Fruit fly (Drosophila melanogaster) whole organism, embryonic: ENCODE measurements around the gene CG31636.

ENCODE experiments used
- Abd-B ChIP-seq: fragments of 200-800 bp; sonication (Bioruptor generic); optimal IDR thresholded peaks from 2 replicates; lab custom pipeline; 2018; ENCODE audit warnings: missing biosample characterization, mild to moderate bottlenecking, missing genetic modification characterization, moderate library complexity
- Antp ChIP-seq: fragments of 200-800 bp; sonication (Bioruptor generic); optimal IDR thresholded peaks from 3 replicates; lab custom pipeline; 2016; ENCODE audit warnings: missing biosample characterization, missing genetic modification characterization
- Asciz ChIP-seq: fragments of 200-800 bp; sonication (Bioruptor generic); optimal IDR thresholded peaks from 2 replicates; lab custom pipeline; 2017; ENCODE audit warnings: missing biosample characterization, mild to moderate bottlenecking, missing genetic modification characterization, missing genetic modification reagents
- Bdp1 ChIP-seq: fragments of 200-800 bp; sonication (Bioruptor generic); optimal IDR thresholded peaks from 3 replicates; lab custom pipeline; 2016; ENCODE audit warnings: missing biosample characterization, missing genetic modification characterization
- CG10321 ChIP-seq: fragments of 200-800 bp; sonication (Bioruptor generic); IDR thresholded peaks from 2 replicates; pipeline ENCODE4 v1.3.6; 2022; ENCODE audit warnings: missing biosample characterization, missing genetic modification characterization
- CG10654 ChIP-seq: fragments of 200-800 bp; sonication (Bioruptor generic); optimal IDR thresholded peaks from 2 replicates; lab custom pipeline; 2016; ENCODE audit warnings: missing biosample characterization, missing genetic modification characterization
- CG11247 ChIP-seq: fragments of 200-800 bp; sonication (Bioruptor generic); IDR thresholded peaks from 2 replicates; pipeline ENCODE4 v1.3.6; 2022; ENCODE audit warnings: missing biosample characterization, missing genetic modification characterization
- CG11696 ChIP-seq: fragments of 200-800 bp; sonication (Bioruptor generic); IDR thresholded peaks from 2 replicates; pipeline ENCODE4 v1.3.6; 2022; ENCODE audit warnings: missing biosample characterization, missing genetic modification characterization
- CG12659 ChIP-seq: fragments of 200-800 bp; sonication (Bioruptor generic); optimal IDR thresholded peaks from 3 replicates; lab custom pipeline; 2017; ENCODE audit warnings: mild to moderate bottlenecking, missing biosample characterization, missing genetic modification reagents, missing genetic modification characterization
- CG12769 ChIP-seq: fragments of 200-800 bp; sonication (Bioruptor generic); optimal IDR thresholded peaks from 2 replicates; lab custom pipeline; 2019; ENCODE audit warnings: missing biosample characterization, mild to moderate bottlenecking, missing genetic modification characterization, moderate library complexity
- CG14014 ChIP-seq: fragments of 200-800 bp; sonication (Bioruptor generic); IDR thresholded peaks from 2 replicates; pipeline ENCODE4 v1.3.6; 2022; ENCODE audit warnings: missing biosample characterization, missing genetic modification characterization
- CG14050 ChIP-seq: fragments of 200-800 bp; sonication (Bioruptor generic); IDR thresholded peaks from 3 replicates; pipeline ENCODE4 v1.3.6; 2022; ENCODE audit warnings: missing biosample characterization, missing genetic modification characterization
- CG14860 ChIP-seq: fragments of 200-800 bp; sonication (Bioruptor generic); IDR thresholded peaks from 3 replicates; pipeline ENCODE4 v1.3.6; 2022; ENCODE audit warnings: missing biosample characterization, missing genetic modification characterization; ENCODE audit not compliant: partially characterized antibody
- CG14965 ChIP-seq: fragments of 200-800 bp; sonication (Bioruptor generic); optimal IDR thresholded peaks from 2 replicates; lab custom pipeline; 2016; ENCODE audit warnings: missing biosample characterization, missing genetic modification characterization, borderline replicate concordance
- CG15479 ChIP-seq: fragments of 200-800 bp; sonication (Bioruptor generic); optimal IDR thresholded peaks from 3 replicates; lab custom pipeline; 2019; ENCODE audit warnings: missing biosample characterization, mild to moderate bottlenecking, missing genetic modification characterization, moderate library complexity
- CG16815 ChIP-seq: fragments of 200-800 bp; sonication (Bioruptor generic); optimal IDR thresholded peaks from 3 replicates; lab custom pipeline; 2017; ENCODE audit warnings: missing biosample characterization, mild to moderate bottlenecking, missing genetic modification characterization
- CG2875 ChIP-seq: fragments of 200-800 bp; sonication (Bioruptor generic); optimal IDR thresholded peaks from 2 replicates; lab custom pipeline; 2017; ENCODE audit warnings: missing biosample characterization, mild to moderate bottlenecking, missing genetic modification characterization, missing genetic modification reagents
- CG30020 ChIP-seq: fragments of 200-800 bp; optimal IDR thresholded peaks from 2 replicates; lab custom pipeline; 2019; ENCODE audit warnings: missing biosample characterization, mild to moderate bottlenecking, missing genetic modification characterization, moderate library complexity
- CG30431 ChIP-seq: fragments of 200-800 bp; sonication (Bioruptor generic); optimal IDR thresholded peaks from 2 replicates; lab custom pipeline; 2017; ENCODE audit warnings: missing biosample characterization, missing genetic modification characterization
- CG34224 ChIP-seq: fragments of 200-800 bp; sonication (Bioruptor generic); IDR thresholded peaks from 3 replicates; pipeline ENCODE4 v1.3.6; 2022; ENCODE audit warnings: missing biosample characterization, missing genetic modification characterization; ENCODE audit not compliant: partially characterized antibody
- CG4820 ChIP-seq: fragments of 200-800 bp; sonication (Bioruptor generic); optimal IDR thresholded peaks from 3 replicates; lab custom pipeline; 2016; ENCODE audit warnings: missing biosample characterization, missing genetic modification characterization
- CG6254 ChIP-seq: fragments of 200-800 bp; sonication (Bioruptor generic); optimal IDR thresholded peaks from 3 replicates; lab custom pipeline; 2017; ENCODE audit warnings: mild to moderate bottlenecking, missing biosample characterization, missing genetic modification reagents, missing genetic modification characterization
- CG6683 ChIP-seq: fragments of 200-800 bp; sonication (Bioruptor generic); optimal IDR thresholded peaks from 2 replicates; lab custom pipeline; 2017; ENCODE audit warnings: missing biosample characterization, mild to moderate bottlenecking, missing genetic modification characterization, missing genetic modification reagents
- CG7556 ChIP-seq: fragments of 200-800 bp; sonication (Bioruptor generic); optimal IDR thresholded peaks from 2 replicates; lab custom pipeline; 2017; ENCODE audit warnings: missing biosample characterization, mild to moderate bottlenecking, missing genetic modification characterization
- Dref ChIP-seq: fragments of 200-800 bp; sonication (Bioruptor generic); IDR thresholded peaks from 2 replicates; pipeline ENCODE4 v1.3.6; 2022; ENCODE audit warnings: missing biosample characterization, missing genetic modification characterization
- E2f2 ChIP-seq: fragments of 200-800 bp; sonication (Bioruptor generic); IDR thresholded peaks from 2 replicates; pipeline ENCODE4 v1.3.6; 2022; ENCODE audit warnings: missing biosample characterization, missing genetic modification characterization
- Fer1 ChIP-seq: fragments of 200-800 bp; sonication (Bioruptor generic); optimal IDR thresholded peaks from 2 replicates; lab custom pipeline; 2017; ENCODE audit warnings: missing biosample characterization, mild to moderate bottlenecking, missing genetic modification characterization
- Gug ChIP-seq: fragments of 200-800 bp; sonication (Bioruptor generic); IDR thresholded peaks from 4 replicates; pipeline ENCODE4 v1.3.6; 2022; ENCODE audit warnings: missing biosample characterization, missing genetic modification characterization
- Mes4 ChIP-seq: fragments of 200-800 bp; sonication (Bioruptor generic); optimal IDR thresholded peaks from 2 replicates; lab custom pipeline; 2016; ENCODE audit warnings: missing biosample characterization, missing genetic modification characterization
- Nf-YB ChIP-seq: fragments of 200-800 bp; sonication (Bioruptor generic); optimal IDR thresholded peaks from 3 replicates; lab custom pipeline; 2019; ENCODE audit warnings: missing biosample characterization, mild to moderate bottlenecking, missing genetic modification characterization, moderate library complexity
- Ravus ChIP-seq: fragments of 200-800 bp; sonication (Bioruptor generic); IDR thresholded peaks from 2 replicates; pipeline ENCODE4 v1.3.6; 2022; ENCODE audit warnings: missing biosample characterization, missing genetic modification characterization
- Sry-β ChIP-seq: fragments of 200-800 bp; sonication (Bioruptor generic); optimal IDR thresholded peaks from 2 replicates; lab custom pipeline; 2018; ENCODE audit warnings: missing biosample characterization, mild to moderate bottlenecking, missing genetic modification characterization, moderate library complexity
- TFAM ChIP-seq: fragments of 200-800 bp; sonication (Bioruptor generic); optimal IDR thresholded peaks from 2 replicates; lab custom pipeline; 2017; ENCODE audit warnings: missing biosample characterization, missing genetic modification characterization, inconsistent platforms
- Trl ChIP-seq, 3 experiments: fragments of >200 bp in 2 of 3; fragments of 200-800 bp in 1 of 3; sonication (Bioruptor generic) in 1 of 3; optimal IDR thresholded peaks; 2 replicates in 1 of 3; 3 replicates in 2 of 3; lab custom pipeline; 2016 to 2017; ENCODE audit warnings: missing biosample characterization in 1 of 3, missing genetic modification characterization in 1 of 3
- Usf ChIP-seq: fragments of 200-800 bp; sonication (Bioruptor generic); optimal IDR thresholded peaks from 2 replicates; lab custom pipeline; 2017; ENCODE audit warnings: missing genotype, missing biosample characterization, missing genetic modification characterization
- bbx ChIP-seq: fragments of 200-800 bp; sonication (Bioruptor generic); IDR thresholded peaks from 2 replicates; pipeline ENCODE4 v1.3.6; 2022; ENCODE audit warnings: missing biosample characterization, missing genetic modification characterization; ENCODE audit not compliant: partially characterized antibody
- br ChIP-seq: fragments of >200 bp; optimal IDR thresholded peaks from 2 replicates; lab custom pipeline; 2017
- cwo ChIP-seq: fragments of 200-800 bp; sonication (Bioruptor generic); optimal IDR thresholded peaks from 3 replicates; lab custom pipeline; 2017; ENCODE audit warnings: missing biosample characterization, missing genetic modification characterization, mild to moderate bottlenecking, moderate library complexity, missing genetic modification reagents
- da ChIP-seq: fragments of 200-800 bp; sonication (Bioruptor generic); optimal IDR thresholded peaks from 2 replicates; lab custom pipeline; 2016; ENCODE audit warnings: missing biosample characterization, missing genetic modification characterization
- dan ChIP-seq: fragments of 200-800 bp; sonication (Bioruptor generic); IDR thresholded peaks from 2 replicates; pipeline ENCODE4 v1.3.6; 2022; ENCODE audit warnings: missing biosample characterization, missing genetic modification characterization
- hb ChIP-seq: fragments of 200-800 bp; sonication (Bioruptor generic); IDR thresholded peaks from 3 replicates; pipeline ENCODE4 v1.3.6; 2022; ENCODE audit warnings: missing biosample characterization, missing genetic modification characterization; ENCODE audit not compliant: partially characterized antibody
- her ChIP-seq: fragments of 200-800 bp; sonication (Bioruptor generic); optimal IDR thresholded peaks from 2 replicates; lab custom pipeline; 2016; ENCODE audit warnings: missing biosample characterization, missing genetic modification characterization
- kah ChIP-seq: fragments of 200-800 bp; sonication (Bioruptor generic); optimal IDR thresholded peaks from 2 replicates; lab custom pipeline; 2018; ENCODE audit warnings: missing biosample characterization, mild to moderate bottlenecking, missing genetic modification characterization
- nau ChIP-seq: fragments of 200-800 bp; sonication (Bioruptor generic); optimal IDR thresholded peaks from 3 replicates; lab custom pipeline; 2017; ENCODE audit warnings: missing biosample characterization, mild to moderate bottlenecking, missing genetic modification characterization, missing genetic modification reagents
- odd ChIP-seq: fragments of 200-800 bp; sonication (Bioruptor generic); optimal IDR thresholded peaks from 2 replicates; lab custom pipeline; 2017; ENCODE audit warnings: missing biosample characterization, mild to moderate bottlenecking, missing genetic modification characterization
- rib ChIP-seq: fragments of 200-800 bp; sonication (Bioruptor generic); IDR thresholded peaks from 2 replicates; pipeline ENCODE4 v1.3.6; 2022; ENCODE audit warnings: missing biosample characterization, missing genetic modification characterization
- salm ChIP-seq: fragments of 200-800 bp; sonication (Bioruptor generic); optimal IDR thresholded peaks from 2 replicates; lab custom pipeline; 2018; ENCODE audit warnings: missing biosample characterization, mild to moderate bottlenecking, missing genetic modification characterization
- sens-2 ChIP-seq: fragments of 200-800 bp; sonication (Bioruptor generic); IDR thresholded peaks from 2 replicates; pipeline ENCODE4 v1.3.6; 2022; ENCODE audit warnings: missing biosample characterization, missing genetic modification characterization
- sr ChIP-seq: fragments of 200-800 bp; sonication (Bioruptor generic); IDR thresholded peaks from 3 replicates; pipeline ENCODE4 v1.3.6; 2022; ENCODE audit warnings: missing biosample characterization, missing genetic modification characterization
- vnd ChIP-seq: fragments of 200-800 bp; sonication (Bioruptor generic); IDR thresholded peaks from 3 replicates; pipeline ENCODE4 v1.3.6; 2022; ENCODE audit warnings: missing biosample characterization, missing genetic modification characterization; ENCODE audit not compliant: partially characterized antibody

Gene CG31636

DNA sequence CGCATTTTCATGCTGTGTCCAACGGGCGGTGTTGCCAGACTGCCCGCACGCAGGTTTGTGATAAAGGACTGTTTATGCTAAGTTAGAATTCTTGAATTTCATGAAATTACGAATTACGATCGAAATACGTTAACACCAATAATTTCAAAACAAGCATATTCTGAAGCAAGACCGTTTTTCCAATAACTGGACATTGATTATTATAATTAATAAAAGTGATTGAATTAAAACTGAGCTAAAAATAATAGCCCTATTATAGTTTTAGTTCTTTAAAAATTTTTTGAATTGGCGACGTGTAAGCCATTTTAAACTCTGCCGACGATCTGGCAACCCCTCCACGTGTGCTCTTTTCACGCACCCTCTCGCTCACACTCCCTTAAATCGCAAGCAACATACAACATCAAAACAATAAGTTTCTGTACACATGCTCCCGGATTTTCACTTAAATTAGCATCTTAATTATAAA lies 9.8 kb downstream of the CG31636 start (continued):
- TF ChIP-seq CG11247 (GFP tag; lab: Robert Waterston, UW) (peak; percentile 88), CG12769 (tag; lab: Kevin White, UChicago) (peak; percentile 93), Asciz (peak; percentile 94), CG16815 (peak; percentile 92), CG30020 (tag; lab: Kevin White, UChicago) (peak; percentile 86), bbx (no peak), Trl (optimal IDR thresholded peaks at IDR 0.05; lab: Kevin White, UChicago) (peak; percentile 52 to 74), Trl (GFP tag; optimal IDR thresholded peaks at IDR 0.05; lab: Kevin White, UChicago) (peak; percentile 93), nau (peak; percentile 93), CG4820 (GFP tag; lab: Kevin White, UChicago) (peak; percentile 100), Mes4 (GFP tag; lab: Kevin White, UChicago) (peak; percentile 84), odd (GFP tag; lab: Kevin White, UChicago) (peak; percentile 94), CG2875 (GFP tag; lab: Kevin White, UChicago) (peak; percentile 85), Antp (GFP tag; lab: Kevin White, UChicago) (peak; percentile 86), CG34224 (no peak), salm (peak; percentile 88), CG10321 (peak; percentile 75), CG14050 (GFP tag; lab: Robert Waterston, UW) (peak; percentile 90), CG30431 (GFP tag; lab: Kevin White, UChicago) (peak; percentile 88), Nf-YB (GFP tag; lab: Kevin White, UChicago) (peak; percentile 81), vnd (no peak), kah (GFP tag; lab: Kevin White, UChicago) (peak; percentile 89), CG6683 (GFP tag; lab: Kevin White, UChicago) (peak; percentile 92), CG15479 (peak; percentile 47), her (GFP tag; lab: Kevin White, UChicago) (peak; percentile 81), Gug (GFP tag; lab: Robert Waterston, UW) (peak; percentile 81; the same call in 3 of the 4 replicates), CG10654 (GFP tag; lab: Kevin White, UChicago) (peak; percentile 94), CG12659 (GFP tag; lab: Kevin White, UChicago) (peak; percentile 98), da (GFP tag; lab: Kevin White, UChicago) (peak; percentile 86), TFAM (GFP tag; lab: Kevin White, UChicago) (peak; percentile 47), Sry-β (GFP tag; lab: Kevin White, UChicago) (peak; percentile 46), Bdp1 (GFP tag; lab: Kevin White, UChicago) (peak; percentile 90), CG14965 (GFP tag; lab: Kevin White, UChicago) (peak; percentile 57), E2f2 (GFP tag; lab: Robert Waterston, UW) (peak; percentile 80), cwo (GFP tag; lab: Kevin White, UChicago) (peak; percentile 94), Dref (GFP tag; lab: Robert Waterston, UW) (no peak), dan (no peak), rib (peak; percentile 90), br (lab: Kevin White, UChicago) (no peak), CG6254 (GFP tag; lab: Kevin White, UChicago) (peak; percentile 87), Ravus (GFP tag; lab: Robert Waterston, UW) (peak; percentile 74), Usf (GFP tag; lab: Kevin White, UChicago) (peak; percentile 91), Fer1 (peak; percentile 97), hb (GFP tag; lab: Robert Waterston, UW) (no peak), CG11696 (GFP tag; lab: Robert Waterston, UW) (peak; percentile 75), sens-2 (GFP tag; lab: Robert Waterston, UW) (peak; percentile 78), CG14014 (GFP tag; lab: Robert Waterston, UW) (peak; percentile 93), CG14860 (no peak), CG7556 (GFP tag; lab: Kevin White, UChicago) (peak; percentile 96), Abd-B (GFP tag; lab: Kevin White, UChicago) (peak; percentile 95), sr (GFP tag; lab: Robert Waterston, UW) (peak; percentile 61; the same call in 2 of the 3 replicates)
